Fruit fly (Drosophila melanogaster) whole organism, embryonic: ENCODE measurements around the gene Tim8.

Experiments used
- Adf1 ChIP-seq: fragments of 200-800 bp; sonication (Bioruptor generic); IDR thresholded peaks from 2 replicates; pipeline ENCODE4 v1.3.6; 2022; ENCODE audit warnings: missing biosample characterization, missing genetic modification characterization
- Atf3 ChIP-seq: fragments of 200-800 bp; sonication (Bioruptor generic); optimal IDR thresholded peaks from 3 replicates; lab custom pipeline; 2016; ENCODE audit warnings: missing biosample characterization, missing genetic modification characterization
- BEAF-32 ChIP-seq: fragments of 200-800 bp; sonication (Bioruptor generic); optimal IDR thresholded peaks from 3 replicates; lab custom pipeline; 2017; ENCODE audit warnings: missing biosample characterization, missing genetic modification characterization, mild to moderate bottlenecking, moderate library complexity, missing genetic modification reagents
- Bteb2 ChIP-seq: fragments of 200-800 bp; sonication (Bioruptor generic); optimal IDR thresholded peaks from 2 replicates; lab custom pipeline; 2016; ENCODE audit warnings: missing biosample characterization, missing genetic modification characterization
- CG12219 ChIP-seq: fragments of 200-800 bp; sonication (Bioruptor generic); optimal IDR thresholded peaks from 3 replicates; lab custom pipeline; 2018; ENCODE audit warnings: missing biosample characterization, mild to moderate bottlenecking, missing genetic modification characterization
- CG12659 ChIP-seq: fragments of 200-800 bp; sonication (Bioruptor generic); optimal IDR thresholded peaks from 3 replicates; lab custom pipeline; 2017; ENCODE audit warnings: mild to moderate bottlenecking, missing biosample characterization, missing genetic modification reagents, missing genetic modification characterization
- CG15073 ChIP-seq: fragments of 200-800 bp; sonication (Bioruptor generic); optimal IDR thresholded peaks from 2 replicates; lab custom pipeline; 2016; ENCODE audit warnings: missing biosample characterization, missing genetic modification characterization
- CG15514 ChIP-seq: fragments of 200-800 bp; sonication (Bioruptor generic); optimal IDR thresholded peaks from 3 replicates; lab custom pipeline; 2017; ENCODE audit warnings: missing biosample characterization, missing genetic modification characterization, mild to moderate bottlenecking, moderate library complexity, missing genetic modification reagents
- CG17361 ChIP-seq: fragments of 200-800 bp; sonication (Bioruptor generic); IDR thresholded peaks from 3 replicates; pipeline ENCODE4 v1.3.6; 2022; ENCODE audit warnings: missing biosample characterization, missing genetic modification characterization
- CG1832 ChIP-seq: fragments of 200-800 bp; sonication (Bioruptor generic); optimal IDR thresholded peaks from 2 replicates; lab custom pipeline; 2017; ENCODE audit warnings: missing biosample characterization, mild to moderate bottlenecking, missing genetic modification characterization, inconsistent platforms
- CG18599 ChIP-seq: fragments of 200-800 bp; sonication (Bioruptor generic); optimal IDR thresholded peaks from 3 replicates; lab custom pipeline; 2017; ENCODE audit warnings: missing biosample characterization, missing genetic modification characterization, mild to moderate bottlenecking, moderate library complexity, missing genetic modification reagents
- CG2129 ChIP-seq: fragments of 200-800 bp; sonication (Bioruptor generic); IDR thresholded peaks from 2 replicates; pipeline ENCODE4 v1.3.6; 2022; ENCODE audit warnings: missing biosample characterization, missing genetic modification characterization; ENCODE audit not compliant: partially characterized antibody
- CG3065 ChIP-seq: fragments of 200-800 bp; sonication (Bioruptor generic); optimal IDR thresholded peaks from 2 replicates; lab custom pipeline; 2016; ENCODE audit warnings: missing biosample characterization, missing genetic modification characterization
- CG3163 ChIP-seq: fragments of 200-800 bp; sonication (Bioruptor generic); optimal IDR thresholded peaks from 3 replicates; lab custom pipeline; 2016; ENCODE audit warnings: missing biosample characterization, missing genetic modification characterization
- CG3407 ChIP-seq: fragments of 200-800 bp; sonication (Bioruptor generic); optimal IDR thresholded peaks from 2 replicates; lab custom pipeline; 2018; ENCODE audit warnings: missing biosample characterization, mild to moderate bottlenecking, missing genetic modification characterization
- CG3847 ChIP-seq: fragments of 200-800 bp; sonication (Bioruptor generic); IDR thresholded peaks from 2 replicates; pipeline ENCODE4 v1.3.6; 2022; ENCODE audit warnings: missing biosample characterization, missing genetic modification characterization
- CG4328 ChIP-seq: fragments of 200-800 bp; sonication (Bioruptor generic); optimal IDR thresholded peaks from 3 replicates; lab custom pipeline; 2017; ENCODE audit warnings: missing biosample characterization, missing genetic modification reagents, missing genetic modification characterization
- CG4404 ChIP-seq: fragments of 200-800 bp; sonication (Bioruptor generic); IDR thresholded peaks from 2 replicates; pipeline ENCODE4 v1.3.6; 2022; ENCODE audit warnings: missing biosample characterization, missing genetic modification characterization
- CG6654 ChIP-seq: fragments of 200-800 bp; sonication (Bioruptor generic); optimal IDR thresholded peaks from 2 replicates; lab custom pipeline; 2017; ENCODE audit warnings: missing biosample characterization, mild to moderate bottlenecking, missing genetic modification characterization
- CG8944 ChIP-seq: fragments of 200-800 bp; sonication (Bioruptor generic); optimal IDR thresholded peaks from 3 replicates; lab custom pipeline; 2016; ENCODE audit warnings: missing biosample characterization, missing genetic modification characterization
- CG9609 ChIP-seq: fragments of 200-800 bp; sonication (Bioruptor generic); optimal IDR thresholded peaks from 3 replicates; lab custom pipeline; 2016; ENCODE audit warnings: missing biosample characterization, missing genetic modification characterization
- CG9727 ChIP-seq: fragments of 200-800 bp; sonication (Bioruptor generic); optimal IDR thresholded peaks from 3 replicates; lab custom pipeline; 2017; ENCODE audit warnings: missing biosample characterization, mild to moderate bottlenecking, missing genetic modification characterization
- Doc3 ChIP-seq: fragments of 200-800 bp; sonication (Bioruptor generic); IDR thresholded peaks from 3 replicates; pipeline ENCODE4 v1.3.6; 2022; ENCODE audit warnings: missing biosample characterization, missing genetic modification characterization; ENCODE audit not compliant: partially characterized antibody
- Eip74EF ChIP-seq, 2 experiments: fragments of 200-800 bp in 1 of 2; fragments of >200 bp in 1 of 2; sonication (Bioruptor generic) in 1 of 2; optimal IDR thresholded peaks; 2 replicates each; lab custom pipeline; 2017 to 2019; ENCODE audit warnings: missing biosample characterization in 2 of 2, missing genetic modification characterization in 2 of 2, mild to moderate bottlenecking in 1 of 2, moderate library complexity in 1 of 2
- Fer1 ChIP-seq: fragments of 200-800 bp; sonication (Bioruptor generic); optimal IDR thresholded peaks from 2 replicates; lab custom pipeline; 2017; ENCODE audit warnings: missing biosample characterization, mild to moderate bottlenecking, missing genetic modification characterization
- H15 ChIP-seq: fragments of 200-800 bp; sonication (Bioruptor generic); IDR thresholded peaks from 3 replicates; pipeline ENCODE4 v1.3.6; 2022; ENCODE audit warnings: missing biosample characterization, missing genetic modification characterization
- NC2β ChIP-seq: fragments of 200-800 bp; sonication (Bioruptor generic); optimal IDR thresholded peaks from 2 replicates; lab custom pipeline; 2016; ENCODE audit warnings: missing biosample characterization, missing genetic modification characterization
- NFAT ChIP-seq: fragments of 200-800 bp; sonication (Bioruptor generic); IDR thresholded peaks from 2 replicates; pipeline ENCODE4 v1.3.6; 2022; ENCODE audit warnings: missing biosample characterization, missing genetic modification characterization
- Side ChIP-seq: fragments of 200-800 bp; sonication (Bioruptor generic); optimal IDR thresholded peaks from 2 replicates; lab custom pipeline; 2016; ENCODE audit warnings: missing biosample characterization, missing genetic modification characterization
- TFAM ChIP-seq: fragments of 200-800 bp; sonication (Bioruptor generic); optimal IDR thresholded peaks from 2 replicates; lab custom pipeline; 2017; ENCODE audit warnings: missing biosample characterization, missing genetic modification characterization, inconsistent platforms
- Vsx1 ChIP-seq: fragments of 200-800 bp; sonication (Bioruptor generic); optimal IDR thresholded peaks from 2 replicates; lab custom pipeline; 2017; ENCODE audit warnings: missing biosample characterization, mild to moderate bottlenecking, missing genetic modification characterization, missing genetic modification reagents
- abd-A ChIP-seq: fragments of 200-800 bp; sonication (Bioruptor generic); optimal IDR thresholded peaks from 3 replicates; lab custom pipeline; 2019; ENCODE audit warnings: missing biosample characterization, mild to moderate bottlenecking, missing genetic modification characterization, moderate library complexity
- amos ChIP-seq: fragments of 200-800 bp; sonication (Bioruptor generic); IDR thresholded peaks from 2 replicates; pipeline ENCODE4 v1.3.6; 2022; ENCODE audit warnings: missing biosample characterization, missing genetic modification characterization; ENCODE audit not compliant: partially characterized antibody
- aop ChIP-seq: fragments of 200-800 bp; sonication (Bioruptor generic); IDR thresholded peaks from 2 replicates; pipeline ENCODE4 v1.3.6; 2022; ENCODE audit warnings: missing biosample characterization, missing genetic modification characterization
- ara ChIP-seq: fragments of 200-800 bp; sonication (Bioruptor generic); IDR thresholded peaks from 2 replicates; pipeline ENCODE4 v1.3.6; 2022; ENCODE audit warnings: missing biosample characterization, missing genetic modification characterization
- ase ChIP-seq: fragments of 200-800 bp; sonication (Bioruptor generic); IDR thresholded peaks from 3 replicates; pipeline ENCODE4 v1.3.6; 2022; ENCODE audit warnings: missing biosample characterization, missing genetic modification characterization
- bowl ChIP-seq: fragments of 200-800 bp; sonication (Bioruptor generic); IDR thresholded peaks from 2 replicates; pipeline ENCODE4 v1.3.6; 2022; ENCODE audit warnings: missing biosample characterization, missing genetic modification characterization
- chm ChIP-seq: fragments of 200-800 bp; sonication (Bioruptor generic); IDR thresholded peaks from 2 replicates; pipeline ENCODE4 v1.3.6; 2022; ENCODE audit warnings: missing biosample characterization, missing genetic modification characterization
- chn ChIP-seq: fragments of 200-800 bp; sonication (Bioruptor generic); optimal IDR thresholded peaks from 2 replicates; lab custom pipeline; 2016; ENCODE audit warnings: missing biosample characterization, missing genetic modification characterization
- grn ChIP-seq: fragments of 200-800 bp; sonication (Bioruptor generic); optimal IDR thresholded peaks from 3 replicates; lab custom pipeline; 2017; ENCODE audit warnings: missing biosample characterization, missing genetic modification characterization
- gsb-n ChIP-seq: fragments of 200-800 bp; sonication (Bioruptor generic); optimal IDR thresholded peaks from 3 replicates; lab custom pipeline; 2018; ENCODE audit warnings: missing biosample characterization, mild to moderate bottlenecking, missing genetic modification characterization
- her ChIP-seq: fragments of 200-800 bp; sonication (Bioruptor generic); optimal IDR thresholded peaks from 2 replicates; lab custom pipeline; 2016; ENCODE audit warnings: missing biosample characterization, missing genetic modification characterization
- kay ChIP-seq: fragments of 200-800 bp; sonication (Bioruptor generic); optimal IDR thresholded peaks from 2 replicates; lab custom pipeline; 2016; ENCODE audit warnings: missing biosample characterization, missing genetic modification characterization
- odd ChIP-seq: fragments of 200-800 bp; sonication (Bioruptor generic); optimal IDR thresholded peaks from 2 replicates; lab custom pipeline; 2017; ENCODE audit warnings: missing biosample characterization, mild to moderate bottlenecking, missing genetic modification characterization
- peb ChIP-seq: fragments of 200-800 bp; sonication (Bioruptor generic); IDR thresholded peaks from 2 replicates; pipeline ENCODE4 v1.3.6; 2022; ENCODE audit warnings: missing biosample characterization, missing genetic modification characterization
- ranshi ChIP-seq: fragments of 200-800 bp; sonication (Bioruptor generic); IDR thresholded peaks from 2 replicates; pipeline ENCODE4 v1.3.6; 2022; ENCODE audit warnings: missing biosample characterization, missing genetic modification characterization
- slbo ChIP-seq: fragments of 200-800 bp; sonication (Bioruptor generic); IDR thresholded peaks from 2 replicates; pipeline ENCODE4 v1.3.6; 2022; ENCODE audit warnings: missing biosample characterization, missing genetic modification characterization
- so ChIP-seq: fragments of 200-800 bp; sonication (Bioruptor generic); IDR thresholded peaks from 3 replicates; pipeline ENCODE4 v1.3.6; 2022; ENCODE audit warnings: missing biosample characterization, missing genetic modification characterization
- ssp ChIP-seq: fragments of 200-800 bp; sonication (Bioruptor generic); IDR thresholded peaks from 2 replicates; pipeline ENCODE4 v1.3.6; 2022; ENCODE audit warnings: missing biosample characterization, missing genetic modification characterization

The Tim8 gene

dm6 chrX:11390625-11391363, 22.5 kb downstream of the Tim8 start (continued):
- TF ChIP-seq aop (GFP tag; lab: Robert Waterston, UW) = 0 out of 2 replicates have a peak, but pooled peaks have one; percentile 22
- TF ChIP-seq chm (GFP tag; lab: Robert Waterston, UW) = peak; percentile 73; the same call in 1 of the 2 replicates
- TF ChIP-seq H15 = peak; percentile 75; the same call in 2 of the 3 replicates
- TF ChIP-seq CG17361 = peak; percentile 76
- TF ChIP-seq TFAM (GFP tag; lab: Kevin White, UChicago) = no peak
- peak; percentile 69 for TF ChIP-seq CG15073
- no peak for TF ChIP-seq CG2129
- peak; percentile 62 for TF ChIP-seq Bteb2 (GFP tag; lab: Kevin White, UChicago)
- TF ChIP-seq NFAT (GFP tag; lab: Robert Waterston, UW) = peak; percentile 86
- peak; percentile 65 for TF ChIP-seq CG9609 (GFP tag; lab: Kevin White, UChicago)
- TF ChIP-seq bowl (GFP tag; lab: Robert Waterston, UW) = peak; percentile 77
- TF ChIP-seq CG4328 (GFP tag; lab: Kevin White, UChicago) = peak; percentile 48
- peak; percentile 67 for TF ChIP-seq chn
- peak; percentile 77 for TF ChIP-seq her (GFP tag; lab: Kevin White, UChicago)
- TF ChIP-seq Atf3 = peak; percentile 57
- peak; percentile 47 for TF ChIP-seq CG3065 (GFP tag; lab: Kevin White, UChicago)
- TF ChIP-seq CG3847 (GFP tag; lab: Robert Waterston, UW) = peak; percentile 79
- TF ChIP-seq CG3407 (GFP tag; lab: Kevin White, UChicago) = peak; percentile 22
- TF ChIP-seq so (GFP tag; lab: Robert Waterston, UW) = peak; percentile 83
- TF ChIP-seq CG12219 = peak; percentile 71
- TF ChIP-seq kay = peak; percentile 41
- TF ChIP-seq Doc3 (GFP tag; lab: Robert Waterston, UW) = no peak
- peak; percentile 22 for TF ChIP-seq gsb-n (tag; lab: Kevin White, UChicago)
- TF ChIP-seq Fer1 = peak; percentile 69
- peak; percentile 56; the same call in 1 of the 2 replicates for TF ChIP-seq Adf1 (GFP tag; lab: Robert Waterston, UW)
- peak; percentile 81 for TF ChIP-seq CG12659 (GFP tag; lab: Kevin White, UChicago)
- peak in 1 of 2 experiments; percentile 25 for TF ChIP-seq Eip74EF (GFP tag; optimal IDR thresholded peaks at IDR 0.05; lab: Kevin White, UChicago)
- TF ChIP-seq ranshi (GFP tag; lab: Robert Waterston, UW) = peak; percentile 90
- no peak for TF ChIP-seq abd-A (tag; lab: Kevin White, UChicago)
- peak; percentile 64; the same call in 1 of the 2 replicates for TF ChIP-seq CG4404
- peak; percentile 76 for TF ChIP-seq CG9727 (GFP tag; lab: Kevin White, UChicago)
- TF ChIP-seq peb (GFP tag; lab: Robert Waterston, UW) = peak; percentile 63
- TF ChIP-seq CG8944 (GFP tag; lab: Kevin White, UChicago) = peak; percentile 55
- peak; percentile 61 for TF ChIP-seq Side
- no peak for TF ChIP-seq BEAF-32 (GFP tag; lab: Kevin White, UChicago)
- peak; percentile 84 for TF ChIP-seq CG18599 (GFP tag; lab: Kevin White, UChicago)
- TF ChIP-seq Vsx1 (GFP tag; lab: Kevin White, UChicago) = peak; percentile 46
- TF ChIP-seq grn (GFP tag; lab: Kevin White, UChicago) = no peak
- peak; percentile 83; the same call in 2 of the 3 replicates for TF ChIP-seq ase
- peak; percentile 10 for TF ChIP-seq CG3163 (GFP tag; lab: Kevin White, UChicago)
- TF ChIP-seq amos = no peak
- peak; percentile 65 for TF ChIP-seq ara
- TF ChIP-seq odd (GFP tag; lab: Kevin White, UChicago) = peak; percentile 77
- TF ChIP-seq ssp (GFP tag; lab: Robert Waterston, UW) = peak; percentile 70
- no peak for TF ChIP-seq CG6654 (GFP tag; lab: Kevin White, UChicago)
- no peak for TF ChIP-seq CG1832
- peak; percentile 72 for TF ChIP-seq NC2β
- TF ChIP-seq CG15514 (GFP tag; lab: Kevin White, UChicago) = peak; percentile 67
- peak; percentile 93 for TF ChIP-seq slbo (GFP tag; lab: Robert Waterston, UW)
